In the genomic region with DNA sequence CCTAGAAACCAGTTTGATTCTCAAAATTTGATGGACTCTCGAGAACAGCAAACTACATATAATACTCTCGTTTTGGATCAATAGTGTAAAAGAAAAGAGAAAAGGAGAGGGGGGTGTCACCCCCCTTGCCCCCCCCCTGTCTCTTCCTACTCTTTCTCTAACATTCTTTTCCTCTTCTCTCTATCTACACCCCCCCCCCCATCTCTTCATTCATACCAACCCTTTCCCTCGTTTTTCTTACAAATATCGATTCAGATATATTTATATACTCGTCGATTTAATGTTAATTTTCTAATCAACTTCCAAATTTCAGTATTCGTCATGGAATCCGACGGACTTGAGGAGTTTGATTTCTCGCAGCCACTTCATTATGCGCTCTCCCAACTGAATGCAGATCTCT, we compare ENCODE assay signal across 3 worm cellular contexts.
TF ChIP-seq lines count a peak whose summit lies in the region.

A gene (plus strand): TSS at position 301 of the 400 bp plus-strand sequence.

TF ChIP-seq in whole organism, L1 larva, 84 proteins besides CTCF, POLR2A, EP300 and RAD21:
- TF ChIP-seq nhr-47 (tag; optimal IDR thresholded peaks at IDR 0.05; lab: Kevin White, UChicago) (no peak), blmp-1 (tag; optimal IDR thresholded peaks at IDR 0.05; lab: Kevin White, UChicago) (peak; percentile 4)

TF ChIP-seq in whole organism, midembryonic, 9 proteins besides CTCF, POLR2A, EP300 and RAD21:
- TF ChIP-seq cog-1 (tag; optimal IDR thresholded peaks at IDR 0.05; lab: Kevin White, UChicago), result no peak
- TF ChIP-seq flt-1 (GFP tag; IDR thresholded peaks at IDR 0.05; lab: Robert Waterston, UW), result peak; percentile 49; the same call in 1 of the 2 replicates
- 0 out of 2 replicates have a peak, but pooled peaks have one; percentile 34 for TF ChIP-seq T22C8.4 (GFP tag; IDR thresholded peaks at IDR 0.05; lab: Robert Waterston, UW)

TF ChIP-seq in whole organism, mixed stage, embryonic, 35 proteins besides CTCF, POLR2A, EP300 and RAD21:
- TF ChIP-seq zip-8 (tag; optimal IDR thresholded peaks at IDR 0.05; lab: Kevin White, UChicago) (no peak), M03D4.4 (tag; optimal IDR thresholded peaks at IDR 0.05; lab: Kevin White, UChicago) (peak; percentile 30), flh-1 (GFP tag; optimal IDR thresholded peaks at IDR 0.05; lab: Kevin White, UChicago) (no peak)
